Worm (Caenorhabditis elegans) whole organism, L4 larva: ENCODE measurements around the gene F08G12.5.

Source experiments
- F26F4.8 ChIP-seq: fragments of 200-800 bp; sonication (Bioruptor generic); conservative IDR thresholded peaks from 2 replicates; pipeline ENCODE4 v1.3.6; 2022; ENCODE audit warnings: missing genetic modification characterization, missing compliant biosample characterization
- F37D6.2 ChIP-seq: sonication (generic microtip); optimal IDR thresholded peaks from 2 replicates; lab custom pipeline; 2016; ENCODE audit warnings: mild to moderate bottlenecking, missing genetic modification characterization, missing compliant biosample characterization
- F49E8.2 ChIP-seq: sonication (generic microtip); optimal IDR thresholded peaks from 2 replicates; lab custom pipeline; 2016; ENCODE audit warnings: missing compliant biosample characterization, mild to moderate bottlenecking, missing genetic modification characterization, borderline replicate concordance
- ZK546.5 ChIP-seq, 2 experiments: sonication (generic microtip); optimal IDR thresholded peaks; 2 replicates each; lab custom pipeline; 2017; ENCODE audit warnings: missing biosample characterization in 2 of 2, missing genetic modification characterization in 2 of 2
- aha-1 ChIP-seq: fragments of 150-350 bp; peaks from one replicate; lab custom pipeline; 2014; ENCODE audit warnings: missing biosample characterization, missing genetic modification characterization
- ceh-28 ChIP-seq: fragments of 150-350 bp; optimal IDR thresholded peaks from 2 replicates; lab custom pipeline; 2014; ENCODE audit warnings: missing biosample characterization, missing genetic modification reagents, missing genetic modification characterization
- ceh-62 ChIP-seq: sonication (generic microtip); optimal IDR thresholded peaks from 2 replicates; lab custom pipeline; 2017; ENCODE audit warnings: missing biosample characterization, missing genetic modification characterization
- ces-1 ChIP-seq: fragments of 150-350 bp; sonication (generic microtip); optimal IDR thresholded peaks from 4 replicates; lab custom pipeline; 2014; ENCODE audit warnings: missing biosample characterization, missing genetic modification reagents, missing genetic modification characterization
- ctbp-1 ChIP-seq: fragments of 200-800 bp; sonication (Bioruptor generic); IDR thresholded peaks from 2 replicates; pipeline ENCODE4 v1.3.6; 2022; ENCODE audit warnings: missing genetic modification reagents, missing genetic modification characterization, missing compliant biosample characterization
- dmd-9 ChIP-seq: fragments of 200-800 bp; sonication (Bioruptor generic); IDR thresholded peaks from 2 replicates; pipeline ENCODE4 v1.3.6; 2022; ENCODE audit warnings: missing genetic modification reagents, missing genetic modification characterization, missing compliant biosample characterization
- dpl-1 ChIP-seq: fragments of 150-350 bp; optimal IDR thresholded peaks from 2 replicates; lab custom pipeline; 2014; ENCODE audit warnings: missing biosample characterization, missing genetic modification reagents, missing genetic modification characterization
- dve-1 ChIP-seq: sonication (generic microtip); optimal IDR thresholded peaks from 2 replicates; lab custom pipeline; 2017; ENCODE audit warnings: antibody characterized with exemption, mild to moderate bottlenecking, missing genetic modification characterization, missing compliant biosample characterization; ENCODE audit not compliant: insufficient read depth
- fkh-10 ChIP-seq: fragments of 150-350 bp; optimal IDR thresholded peaks from 2 replicates; lab custom pipeline; 2014; ENCODE audit warnings: missing biosample characterization, missing genetic modification reagents, missing genetic modification characterization
- jun-1 ChIP-seq: fragments of 150-350 bp; optimal IDR thresholded peaks from 2 replicates; lab custom pipeline; 2014; ENCODE audit warnings: missing biosample characterization, missing genetic modification reagents, missing genetic modification characterization
- lin-1 ChIP-seq: fragments of 200-800 bp; sonication (Bioruptor generic); IDR thresholded peaks from 2 replicates; pipeline ENCODE4 v1.3.6; 2022; ENCODE audit warnings: missing genetic modification reagents, missing genetic modification characterization, missing compliant biosample characterization
- lin-13 ChIP-seq: fragments of 150-350 bp; optimal IDR thresholded peaks from 2 replicates; lab custom pipeline; 2014; ENCODE audit warnings: missing biosample characterization, missing genetic modification reagents, missing genetic modification characterization
- lin-29 ChIP-seq: fragments of 200-800 bp; sonication (Bioruptor generic); IDR thresholded peaks from 2 replicates; pipeline ENCODE4 v1.3.6; 2022; ENCODE audit warnings: missing genetic modification reagents, missing genetic modification characterization, missing compliant biosample characterization
- lin-38 ChIP-seq: fragments of 200-800 bp; sonication (Bioruptor generic); IDR thresholded peaks from 2 replicates; pipeline ENCODE4 v1.3.6; 2022; ENCODE audit warnings: missing genetic modification reagents, missing genetic modification characterization, missing compliant biosample characterization
- lir-3 ChIP-seq: sonication (generic microtip); optimal IDR thresholded peaks from 2 replicates; lab custom pipeline; 2016; ENCODE audit warnings: mild to moderate bottlenecking, missing genetic modification characterization, missing compliant biosample characterization
- mdl-1 ChIP-seq, 2 experiments: fragments of 150-350 bp in 1 of 2; sonication (generic microtip) in 1 of 2; optimal IDR thresholded peaks; 2 replicates each; lab custom pipeline; 2014 to 2017; ENCODE audit warnings: missing biosample characterization in 2 of 2, missing genetic modification characterization in 2 of 2
- mxl-2 ChIP-seq: fragments of 200-800 bp; sonication (Bioruptor generic); conservative IDR thresholded peaks from 2 replicates; pipeline ENCODE4 v1.3.6; 2022; ENCODE audit warnings: missing genetic modification reagents, missing genetic modification characterization, missing compliant biosample characterization
- nhr-10 ChIP-seq: fragments of 150-350 bp; optimal IDR thresholded peaks from 2 replicates; lab custom pipeline; 2014; ENCODE audit warnings: missing biosample characterization, missing genetic modification characterization
- nhr-102 ChIP-seq: sonication (generic microtip); optimal IDR thresholded peaks from 2 replicates; lab custom pipeline; 2016; ENCODE audit warnings: mild to moderate bottlenecking, missing genetic modification characterization, moderate library complexity, missing compliant biosample characterization
- nhr-11 ChIP-seq: fragments of 150-350 bp; optimal IDR thresholded peaks from 2 replicates; lab custom pipeline; 2014; ENCODE audit warnings: missing biosample characterization, missing genetic modification characterization
- nhr-48 ChIP-seq: sonication (generic microtip); optimal IDR thresholded peaks from 2 replicates; lab custom pipeline; 2016; ENCODE audit warnings: mild to moderate bottlenecking, missing genetic modification characterization, missing compliant biosample characterization
- php-3 ChIP-seq: fragments of 200-800 bp; sonication (Bioruptor generic); IDR thresholded peaks from 2 replicates; pipeline ENCODE4 v1.3.6; 2022; ENCODE audit warnings: missing genetic modification reagents, missing genetic modification characterization, missing compliant biosample characterization
- pqm-1 ChIP-seq: sonication (generic microtip); optimal IDR thresholded peaks from 2 replicates; lab custom pipeline; 2017; ENCODE audit warnings: missing biosample characterization, missing genetic modification characterization
- saeg-2 ChIP-seq: fragments of 200-800 bp; sonication (Bioruptor generic); IDR thresholded peaks from 2 replicates; pipeline ENCODE4 v1.3.6; 2022; ENCODE audit warnings: missing genetic modification reagents, missing genetic modification characterization, missing compliant biosample characterization
- sdz-12 ChIP-seq: fragments of 200-800 bp; sonication (Bioruptor generic); optimal IDR thresholded peaks from 2 replicates; lab custom pipeline; 2018; ENCODE audit warnings: mild to moderate bottlenecking, missing genetic modification characterization, missing compliant biosample characterization
- snpc-1.2 ChIP-seq: fragments of 200-800 bp; sonication (Bioruptor generic); IDR thresholded peaks from 2 replicates; pipeline ENCODE4 v1.3.6; 2022; ENCODE audit warnings: missing genetic modification reagents, missing genetic modification characterization, missing compliant biosample characterization
- snpc-4 ChIP-seq: fragments of 150-350 bp; optimal IDR thresholded peaks from 2 replicates; lab custom pipeline; 2014; ENCODE audit warnings: missing biosample characterization, missing genetic modification characterization
- tag-97 ChIP-seq: fragments of 200-800 bp; sonication (Bioruptor generic); IDR thresholded peaks from 2 replicates; pipeline ENCODE4 v1.3.6; 2022; ENCODE audit warnings: missing genetic modification characterization, missing compliant biosample characterization
- unc-62 ChIP-seq, 3 experiments: fragments of 150-350 bp in 1 of 3; sonication (generic microtip); optimal IDR thresholded peaks in 2 of 3; peaks in 1 of 3; 1 replicate in 1 of 3; 2 replicates in 2 of 3; lab custom pipeline; 2014 to 2017; ENCODE audit warnings: missing biosample characterization in 3 of 3, missing genetic modification characterization in 3 of 3, missing genetic modification reagents in 3 of 3, missing genotype in 1 of 3
- vab-7 ChIP-seq: fragments of 200-800 bp; sonication (Bioruptor generic); IDR thresholded peaks from 2 replicates; pipeline ENCODE4 v1.3.6; 2022; ENCODE audit warnings: missing genetic modification reagents, missing genetic modification characterization, missing compliant biosample characterization
- zip-11 ChIP-seq: fragments of 200-800 bp; sonication (Bioruptor generic); IDR thresholded peaks from 2 replicates; pipeline ENCODE4 v1.3.6; 2022; ENCODE audit warnings: missing genetic modification characterization, missing compliant biosample characterization

The F08G12.5 gene

ce11 chrX:11339375-11339924 lies 29.4 kb upstream of the F08G12.5 start, which contains the start of gene aco-1 (continued):
- peak; percentile 39 for TF ChIP-seq nhr-10 (tag; lab: Kevin White, UChicago)
- TF ChIP-seq, all 104 proteins: peak for 17

DNA sequence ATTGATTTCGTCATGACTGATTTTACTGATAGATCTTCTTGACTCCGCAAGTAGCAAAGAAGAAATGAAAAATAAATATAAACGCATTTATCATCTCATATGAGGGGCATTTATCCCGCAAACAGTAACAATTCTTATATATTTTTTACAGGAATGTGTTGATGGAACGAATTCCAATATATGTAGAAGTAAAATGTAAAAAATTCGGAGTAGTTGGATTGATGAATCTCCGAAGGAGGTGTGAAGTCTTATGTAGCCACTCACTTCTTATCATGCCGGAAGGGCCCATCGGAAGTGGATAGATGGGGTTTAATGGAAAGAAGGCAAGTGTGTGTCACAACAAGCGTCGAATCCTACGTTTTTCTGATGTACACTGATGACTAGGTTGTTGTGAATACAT lies 27.7 kb upstream of the F08G12.5 start, which contains the start of gene gcy-9:
Gene gcy-9, minus strand, starts transcription at position 101 of the 400 bp plus-strand sequence.
- TF ChIP-seq saeg-2 (GFP tag; lab: Robert Waterston, UW) (no peak), ces-1 (GFP tag; lab: Kevin White, UChicago) (no peak), nhr-10 (tag; lab: Kevin White, UChicago) (no peak), dpl-1 (GFP tag; lab: Kevin White, UChicago) (no peak), F26F4.8 (GFP tag; lab: Robert Waterston, UW) (no peak), unc-62 (GFP tag; optimal IDR thresholded peaks at IDR 0.05 in 1 of 2; lab: Kevin White, UChicago) (no peak), unc-62 (tag; optimal IDR thresholded peaks at IDR 0.05; lab: Kevin White, UChicago) (no peak), aha-1 (tag; lab: Kevin White, UChicago) (no peak), ceh-62 (tag; lab: Kevin White, UChicago) (no peak), lin-13 (GFP tag; lab: Kevin White, UChicago) (no peak), pqm-1 (tag; lab: Kevin White, UChicago) (no peak), php-3 (GFP tag; lab: Robert Waterston, UW) (no peak), ceh-28 (no peak), ZK546.5 (tag; optimal IDR thresholded peaks at IDR 0.05; lab: Kevin White, UChicago) (no peak), tag-97 (GFP tag; lab: Robert Waterston, UW) (no peak), zip-11 (GFP tag; lab: Robert Waterston, UW) (no peak), F49E8.2 (tag; lab: Kevin White, UChicago) (no peak), vab-7 (GFP tag; lab: Robert Waterston, UW) (no peak), ctbp-1 (no peak)

DNA sequence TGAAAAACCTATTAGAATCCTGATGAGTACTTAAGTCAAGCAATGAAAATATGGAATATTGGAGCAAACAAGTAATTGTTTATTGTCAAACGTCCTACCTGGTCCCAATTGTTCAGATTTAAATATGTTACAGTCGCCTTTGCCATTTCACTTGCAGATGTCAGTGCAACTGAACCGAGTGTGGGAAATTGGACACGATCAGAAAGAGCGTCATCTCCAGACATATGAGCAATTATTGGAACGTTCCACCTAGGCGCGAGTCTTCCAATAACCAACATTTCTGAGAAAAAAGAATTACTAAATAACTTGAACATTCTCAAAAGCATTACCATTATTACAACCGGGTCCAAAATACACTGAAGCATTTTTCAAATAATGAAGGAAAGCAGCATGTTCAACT lies 27.0 kb upstream of the F08G12.5 start:
- TF ChIP-seq lin-38 (no peak), snpc-4 (no peak), aha-1 (tag; lab: Kevin White, UChicago) (peak; percentile 94), F26F4.8 (GFP tag; lab: Robert Waterston, UW) (no peak), mxl-2 (GFP tag; lab: Robert Waterston, UW) (no peak), ceh-62 (tag; lab: Kevin White, UChicago) (no peak)
- TF ChIP-seq, all 104 proteins: peak for 1

DNA sequence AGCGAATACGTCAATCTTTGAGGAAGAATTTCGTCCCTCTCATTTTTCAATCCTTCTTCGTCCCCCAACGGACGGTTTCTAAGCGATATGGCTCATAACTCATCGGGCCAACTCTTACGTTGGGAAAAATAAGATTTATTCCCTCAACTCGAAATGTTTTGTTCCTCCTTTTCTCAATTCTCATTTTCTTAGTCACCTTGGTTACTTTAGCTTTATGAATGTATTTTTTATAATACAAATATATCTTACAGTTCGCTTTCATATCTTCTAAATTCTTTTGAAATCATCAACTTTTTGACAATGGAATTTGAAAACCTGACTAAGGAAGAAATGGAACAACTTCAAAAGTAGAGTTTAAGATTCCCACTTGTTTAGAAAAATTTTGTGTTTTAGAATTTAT lies 19.3 kb upstream of the F08G12.5 start, which contains the start of gene npr-9:
Gene npr-9, plus strand, starts transcription at position 301 of the 400 bp plus-strand sequence.
- TF ChIP-seq fkh-10, result no peak
- TF ChIP-seq mdl-1 (tag; optimal IDR thresholded peaks at IDR 0.05; lab: Kevin White, UChicago), result no peak
- TF ChIP-seq dve-1 (tag; lab: Kevin White, UChicago), result no peak
- no peak for TF ChIP-seq snpc-1.2 (GFP tag; lab: Robert Waterston, UW)
- TF ChIP-seq unc-62 (GFP tag; optimal IDR thresholded peaks at IDR 0.05 in 1 of 2; lab: Kevin White, UChicago), result peak in 1 of 2 experiments; percentile 13
- TF ChIP-seq unc-62 (tag; optimal IDR thresholded peaks at IDR 0.05; lab: Kevin White, UChicago), result no peak
- no peak for TF ChIP-seq nhr-102 (tag; lab: Kevin White, UChicago)
- TF ChIP-seq aha-1 (tag; lab: Kevin White, UChicago), result peak; percentile 63

- TF ChIP-seq lin-29 (GFP tag; lab: Robert Waterston, UW), result no peak
- TF ChIP-seq F26F4.8 (GFP tag; lab: Robert Waterston, UW), result no peak
- TF ChIP-seq lin-38, result no peak
- no peak for TF ChIP-seq dmd-9 (GFP tag; lab: Robert Waterston, UW)
- TF ChIP-seq nhr-11 (tag; lab: Kevin White, UChicago), result no peak
These were observed 18.6 kb upstream of the F08G12.5 start for ce11 chrX:11328710-11329109.

ce11 chrX:11326827-11327226 lies 16.7 kb upstream of the F08G12.5 start, which contains the start of gene ZK455.5:
TSS of gene ZK455.5 (minus strand) at chrX:11326927.
- TF ChIP-seq sdz-12, result no peak
- no peak for TF ChIP-seq lin-13 (GFP tag; lab: Kevin White, UChicago)
- TF ChIP-seq nhr-48 (tag; lab: Kevin White, UChicago), result no peak
- TF ChIP-seq F37D6.2 (tag; lab: Kevin White, UChicago), result no peak
- TF ChIP-seq unc-62 (GFP tag; optimal IDR thresholded peaks at IDR 0.05 in 1 of 2; lab: Kevin White, UChicago), result no peak
- no peak for TF ChIP-seq unc-62 (tag; optimal IDR thresholded peaks at IDR 0.05; lab: Kevin White, UChicago)
- TF ChIP-seq saeg-2 (GFP tag; lab: Robert Waterston, UW), result no peak
- TF ChIP-seq jun-1 (tag; lab: Kevin White, UChicago), result no peak
- no peak for TF ChIP-seq lir-3 (tag; lab: Kevin White, UChicago)
- no peak for TF ChIP-seq lin-1
